Fruit fly (Drosophila melanogaster) S2 (cell line): Measurements from ENCODE around the gene GAPcenA.

Experiments used
- CG8478 ChIP-seq: fragments of >200 bp; optimal IDR thresholded peaks from 2 replicates; lab custom pipeline; 2018
- CTCF ChIP-seq, 2 experiments: fragments of >200 bp; optimal IDR thresholded peaks; 2 replicates each; lab custom pipeline; 2018

DNA sequence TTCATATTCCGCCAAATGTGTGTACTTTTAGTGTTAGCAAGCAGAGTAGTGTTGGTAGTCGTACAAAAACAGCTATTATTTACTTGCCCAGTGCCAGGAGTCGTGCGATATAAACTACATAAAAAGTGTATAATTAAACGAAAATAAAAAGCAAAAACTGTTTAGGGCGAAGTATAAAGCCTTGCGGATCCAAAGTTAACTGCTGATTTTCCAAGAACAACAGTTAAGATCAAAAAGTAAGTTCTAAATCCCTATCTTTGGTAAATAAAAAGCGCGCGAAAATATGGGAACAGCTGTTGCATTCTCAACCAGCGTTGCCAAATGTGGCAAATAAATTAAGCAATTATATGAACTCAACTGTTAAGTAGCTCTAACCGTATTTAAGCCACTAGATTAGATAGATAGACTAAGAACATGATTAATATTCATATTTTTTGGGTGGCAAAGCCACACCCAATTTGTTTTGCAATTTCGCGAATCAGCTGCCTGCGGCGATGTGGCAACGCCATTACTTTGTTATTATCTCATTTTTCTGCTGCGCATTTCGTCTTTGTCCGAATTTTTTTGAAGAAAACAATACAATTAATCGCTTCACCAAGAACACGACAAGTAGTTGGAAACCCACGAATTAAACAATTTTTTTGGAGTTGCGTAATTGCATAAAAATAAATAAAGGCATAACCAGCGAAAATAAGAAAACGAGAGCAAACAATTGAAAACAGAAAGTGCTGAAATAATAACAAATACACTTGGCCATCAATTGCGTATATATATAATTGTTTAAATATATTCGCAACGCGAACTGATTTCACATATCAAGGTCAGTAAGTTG, 5.9 kb upstream of the GAPcenA start, which contains the start of the genes Prim1 and CG7083:
- TF ChIP-seq CTCF (optimal IDR thresholded peaks at IDR 0.05; lab: Kevin White, UChicago) (no peak), CG8478 (lab: Kevin White, UChicago) (no peak)
